Fruit fly (Drosophila melanogaster) whole organism, embryonic: ENCODE data around the gene Csas.
A peak's percentile ranks its signal among the peaks of the same experiment; 100 is the strongest.

ENCODE experiments used
- Atf3 ChIP-seq: fragments of 200-800 bp; sonication (Bioruptor generic); optimal IDR thresholded peaks from 3 replicates; lab custom pipeline; 2016; ENCODE audit warnings: missing biosample characterization, missing genetic modification characterization
- C15 ChIP-seq: fragments of 200-800 bp; sonication (Bioruptor generic); IDR thresholded peaks from 3 replicates; pipeline ENCODE4 v1.3.6; 2022; ENCODE audit warnings: missing biosample characterization, missing genetic modification characterization
- CG11398 ChIP-seq: fragments of 200-800 bp; sonication (Bioruptor generic); optimal IDR thresholded peaks from 2 replicates; lab custom pipeline; 2016; ENCODE audit warnings: missing biosample characterization, missing genetic modification characterization
- CG11723 ChIP-seq: fragments of 200-800 bp; sonication (Bioruptor generic); optimal IDR thresholded peaks from 2 replicates; lab custom pipeline; 2017; ENCODE audit warnings: missing biosample characterization, mild to moderate bottlenecking, missing genetic modification characterization
- CG13424 ChIP-seq: fragments of 200-800 bp; sonication (Bioruptor generic); optimal IDR thresholded peaks from 2 replicates; lab custom pipeline; 2019; ENCODE audit warnings: missing biosample characterization, mild to moderate bottlenecking, missing genetic modification characterization, moderate library complexity
- CG13894 ChIP-seq: fragments of 200-800 bp; sonication (Bioruptor generic); optimal IDR thresholded peaks from 3 replicates; lab custom pipeline; 2018; ENCODE audit warnings: missing biosample characterization, mild to moderate bottlenecking, missing genetic modification characterization, moderate library complexity
- CG15479 ChIP-seq: fragments of 200-800 bp; sonication (Bioruptor generic); optimal IDR thresholded peaks from 3 replicates; lab custom pipeline; 2019; ENCODE audit warnings: missing biosample characterization, mild to moderate bottlenecking, missing genetic modification characterization, moderate library complexity
- CG1647 ChIP-seq: fragments of 200-800 bp; sonication (Bioruptor generic); optimal IDR thresholded peaks from 3 replicates; lab custom pipeline; 2016; ENCODE audit warnings: missing biosample characterization, missing genetic modification characterization
- CG17328 ChIP-seq: fragments of 200-800 bp; sonication (Bioruptor generic); IDR thresholded peaks from 2 replicates; pipeline ENCODE4 v1.3.6; 2022; ENCODE audit warnings: missing biosample characterization, missing genetic modification characterization
- CG2202 ChIP-seq: fragments of 200-800 bp; sonication (Bioruptor generic); optimal IDR thresholded peaks from 2 replicates; lab custom pipeline; 2018; ENCODE audit warnings: missing biosample characterization, mild to moderate bottlenecking, missing genetic modification characterization
- CG30020 ChIP-seq: fragments of 200-800 bp; optimal IDR thresholded peaks from 2 replicates; lab custom pipeline; 2019; ENCODE audit warnings: missing biosample characterization, mild to moderate bottlenecking, missing genetic modification characterization, moderate library complexity
- CG31388 ChIP-seq: fragments of 200-800 bp; sonication (Bioruptor generic); optimal IDR thresholded peaks from 2 replicates; lab custom pipeline; 2016; ENCODE audit warnings: missing biosample characterization, missing genetic modification characterization
- CG3838 ChIP-seq: fragments of 200-800 bp; sonication (Bioruptor generic); optimal IDR thresholded peaks from 3 replicates; lab custom pipeline; 2016; ENCODE audit warnings: missing biosample characterization, missing genetic modification characterization
- CG4617 ChIP-seq: fragments of 200-800 bp; sonication (Bioruptor generic); optimal IDR thresholded peaks from 3 replicates; lab custom pipeline; 2016; ENCODE audit warnings: missing biosample characterization, missing genetic modification characterization, borderline replicate concordance
- CG5245 ChIP-seq: fragments of 200-800 bp; sonication (Bioruptor generic); optimal IDR thresholded peaks from 3 replicates; lab custom pipeline; 2016; ENCODE audit warnings: missing biosample characterization, missing genetic modification characterization
- CG8089 ChIP-seq: fragments of 200-800 bp; sonication (Bioruptor generic); optimal IDR thresholded peaks from 3 replicates; lab custom pipeline; 2016; ENCODE audit warnings: missing biosample characterization, missing genetic modification characterization
- CG8765 ChIP-seq: fragments of 200-800 bp; sonication (Bioruptor generic); IDR thresholded peaks from 2 replicates; pipeline ENCODE4 v1.3.6; 2022; ENCODE audit warnings: missing biosample characterization, missing genetic modification characterization
- CHES-1-like ChIP-seq: fragments of 200-800 bp; sonication (Bioruptor generic); optimal IDR thresholded peaks from 2 replicates; lab custom pipeline; 2016; ENCODE audit warnings: missing biosample characterization, missing genetic modification characterization
- D ChIP-seq, 2 experiments: fragments of 200-800 bp in 1 of 2; fragments of >200 bp in 1 of 2; sonication (Bioruptor generic) in 1 of 2; optimal IDR thresholded peaks; 2 replicates in 1 of 2; 3 replicates in 1 of 2; lab custom pipeline; 2017; ENCODE audit warnings: mild to moderate bottlenecking in 1 of 2, missing biosample characterization in 1 of 2, missing genetic modification characterization in 1 of 2, missing genetic modification reagents in 1 of 2
- D19A ChIP-seq: fragments of 200-800 bp; optimal IDR thresholded peaks from 3 replicates; lab custom pipeline; 2019; ENCODE audit warnings: missing biosample characterization, mild to moderate bottlenecking, missing genetic modification characterization, moderate library complexity
- Dref ChIP-seq: fragments of 200-800 bp; sonication (Bioruptor generic); IDR thresholded peaks from 2 replicates; pipeline ENCODE4 v1.3.6; 2022; ENCODE audit warnings: missing biosample characterization, missing genetic modification characterization
- HLH54F ChIP-seq: fragments of 200-800 bp; sonication (Bioruptor generic); optimal IDR thresholded peaks from 3 replicates; lab custom pipeline; 2016; ENCODE audit warnings: missing biosample characterization, missing genetic modification characterization
- Hr39 ChIP-seq: fragments of >200 bp; optimal IDR thresholded peaks from 2 replicates; lab custom pipeline; 2017
- Med ChIP-seq: fragments of 200-800 bp; sonication (Bioruptor generic); peaks from one replicate; lab custom pipeline; 2016; ENCODE audit warnings: missing biosample characterization, missing genetic modification characterization, mild to moderate bottlenecking, inconsistent platforms, moderate library complexity
- Neu2 ChIP-seq: fragments of 200-800 bp; sonication (Bioruptor generic); optimal IDR thresholded peaks from 3 replicates; lab custom pipeline; 2016; ENCODE audit warnings: missing biosample characterization, missing genetic modification characterization, borderline replicate concordance
- Pdp1 ChIP-seq, 2 experiments: fragments of 200-800 bp; sonication (Bioruptor generic); optimal IDR thresholded peaks; 3 replicates each; lab custom pipeline; 2016; ENCODE audit warnings: missing biosample characterization in 2 of 2, missing genetic modification characterization in 2 of 2, mild to moderate bottlenecking in 1 of 2, moderate library complexity in 1 of 2
- Sox102F ChIP-seq: fragments of 200-800 bp; sonication (Bioruptor generic); optimal IDR thresholded peaks from 2 replicates; lab custom pipeline; 2018; ENCODE audit warnings: missing biosample characterization, mild to moderate bottlenecking, missing genetic modification characterization, moderate library complexity
- Sry-δ ChIP-seq: fragments of 200-800 bp; sonication (Bioruptor generic); optimal IDR thresholded peaks from 2 replicates; lab custom pipeline; 2016; ENCODE audit warnings: missing biosample characterization, missing genetic modification characterization
- Stat92E ChIP-seq, 3 experiments: fragments of >200 bp in 2 of 3; fragments of 200-800 bp in 1 of 3; sonication (Bioruptor generic) in 1 of 3; optimal IDR thresholded peaks; 2 replicates each; lab custom pipeline; 2017 to 2019; ENCODE audit warnings: missing biosample characterization in 3 of 3, missing genetic modification characterization in 3 of 3, mild to moderate bottlenecking in 1 of 3, moderate library complexity in 1 of 3
- Xbp1 ChIP-seq: fragments of 200-800 bp; sonication (Bioruptor generic); optimal IDR thresholded peaks from 3 replicates; lab custom pipeline; 2016; ENCODE audit warnings: missing biosample characterization, mild to moderate bottlenecking, missing genetic modification characterization
- ab ChIP-seq: fragments of 200-800 bp; sonication (Bioruptor generic); optimal IDR thresholded peaks from 2 replicates; lab custom pipeline; 2016; ENCODE audit warnings: missing biosample characterization, missing genetic modification characterization
- corto ChIP-seq: fragments of 200-800 bp; sonication (Bioruptor generic); optimal IDR thresholded peaks from 2 replicates; lab custom pipeline; 2016; ENCODE audit warnings: missing biosample characterization, mild to moderate bottlenecking, missing genetic modification characterization, moderate library complexity
- crp ChIP-seq, 2 experiments: fragments of 200-800 bp; sonication (Bioruptor generic); optimal IDR thresholded peaks; 2 replicates in 1 of 2; 3 replicates in 1 of 2; lab custom pipeline; 2017; ENCODE audit warnings: missing biosample characterization in 2 of 2, missing genetic modification characterization in 2 of 2, mild to moderate bottlenecking in 1 of 2, moderate library complexity in 1 of 2
- danr ChIP-seq: fragments of 200-800 bp; sonication (Bioruptor generic); IDR thresholded peaks from 2 replicates; pipeline ENCODE4 v1.3.6; 2022; ENCODE audit warnings: missing biosample characterization, missing genetic modification characterization
- dimm ChIP-seq: fragments of 200-800 bp; sonication (Bioruptor generic); IDR thresholded peaks from 2 replicates; pipeline ENCODE4 v1.3.6; 2022; ENCODE audit warnings: missing biosample characterization, missing genetic modification characterization
- dysf ChIP-seq: fragments of 200-800 bp; sonication (Bioruptor generic); IDR thresholded peaks from 3 replicates; pipeline ENCODE4 v1.3.6; 2022; ENCODE audit warnings: missing biosample characterization, missing genetic modification characterization
- lab ChIP-seq: fragments of 200-800 bp; sonication (Bioruptor generic); optimal IDR thresholded peaks from 3 replicates; lab custom pipeline; 2017; ENCODE audit warnings: missing biosample characterization, missing genetic modification characterization, mild to moderate bottlenecking, moderate library complexity, missing genetic modification reagents
- oc ChIP-seq: fragments of 200-800 bp; sonication (Bioruptor generic); optimal IDR thresholded peaks from 2 replicates; lab custom pipeline; 2018; ENCODE audit warnings: missing biosample characterization, mild to moderate bottlenecking, missing genetic modification characterization, moderate library complexity
- scrt ChIP-seq: fragments of 200-800 bp; sonication (Bioruptor generic); optimal IDR thresholded peaks from 2 replicates; lab custom pipeline; 2018; ENCODE audit warnings: missing biosample characterization, mild to moderate bottlenecking, missing genetic modification characterization, moderate library complexity
- sima ChIP-seq: fragments of 200-800 bp; sonication (Bioruptor generic); optimal IDR thresholded peaks from 2 replicates; lab custom pipeline; 2016; ENCODE audit warnings: missing biosample characterization, missing genetic modification characterization
- sna ChIP-seq: fragments of 200-800 bp; sonication (Bioruptor generic); IDR thresholded peaks from 2 replicates; pipeline ENCODE4 v1.3.6; 2022; ENCODE audit warnings: missing biosample characterization, missing genetic modification characterization; ENCODE audit not compliant: partially characterized antibody
- stc ChIP-seq: fragments of 200-800 bp; sonication (Bioruptor generic); IDR thresholded peaks from 2 replicates; pipeline ENCODE4 v1.3.6; 2022; ENCODE audit warnings: missing biosample characterization, missing genetic modification characterization
- trem ChIP-seq: fragments of 200-800 bp; optimal IDR thresholded peaks from 3 replicates; lab custom pipeline; 2019; ENCODE audit warnings: missing biosample characterization, mild to moderate bottlenecking, missing genetic modification characterization, moderate library complexity
- ttk ChIP-seq: fragments of 200-800 bp; sonication (Bioruptor generic); IDR thresholded peaks from 2 replicates; pipeline ENCODE4 v2.1.2; 2022; ENCODE audit warnings: missing biosample characterization, missing genetic modification characterization
- tup ChIP-seq: fragments of 200-800 bp; sonication (Bioruptor generic); optimal IDR thresholded peaks from 2 replicates; lab custom pipeline; 2016; ENCODE audit warnings: missing biosample characterization, mild to moderate bottlenecking, missing genetic modification characterization, moderate library complexity
- zen ChIP-seq: fragments of 200-800 bp; sonication (Bioruptor generic); optimal IDR thresholded peaks from 3 replicates; lab custom pipeline; 2018; ENCODE audit warnings: missing biosample characterization, mild to moderate bottlenecking, missing genetic modification characterization, moderate library complexity
- zf30C ChIP-seq: fragments of 200-800 bp; sonication (Bioruptor generic); optimal IDR thresholded peaks from 3 replicates; lab custom pipeline; 2018; ENCODE audit warnings: missing biosample characterization, mild to moderate bottlenecking, missing genetic modification characterization

Gene Csas

dm6 chr3L:20002482-20003234 lies 13.9 kb upstream of the Csas start, which contains the start of gene CG7668 (continued):
- TF ChIP-seq sima (GFP tag; lab: Kevin White, UChicago): peak; percentile 23
- peak; percentile 92 for TF ChIP-seq lab
- peak in 1 of 3 experiments; percentile 79 for TF ChIP-seq Stat92E (GFP tag; optimal IDR thresholded peaks at IDR 0.05; lab: Kevin White, UChicago)
- peak; percentile 5 to 51 for TF ChIP-seq crp (GFP tag; optimal IDR thresholded peaks at IDR 0.05; lab: Kevin White, UChicago)
- peak; percentile 93 for TF ChIP-seq CG13424
- TF ChIP-seq Neu2 (GFP tag; lab: Kevin White, UChicago): peak; percentile 8
- TF ChIP-seq Sry-δ (GFP tag; lab: Kevin White, UChicago): peak; percentile 56
- no peak for TF ChIP-seq D (optimal IDR thresholded peaks at IDR 0.05; lab: Kevin White, UChicago)
- peak; percentile 86 for TF ChIP-seq D (GFP tag; optimal IDR thresholded peaks at IDR 0.05; lab: Kevin White, UChicago)
- TF ChIP-seq C15 (GFP tag; lab: Robert Waterston, UW): peak; percentile 79; the same call in 1 of the 3 replicates
- TF ChIP-seq scrt (GFP tag; lab: Kevin White, UChicago): peak; percentile 78
- peak; percentile 87 for TF ChIP-seq CG30020 (tag; lab: Kevin White, UChicago)
- no peak for TF ChIP-seq dimm
- peak; percentile 93 for TF ChIP-seq CG17328 (GFP tag; lab: Robert Waterston, UW)
- peak; percentile 23 for TF ChIP-seq CG1647 (GFP tag; lab: Kevin White, UChicago)
- TF ChIP-seq dysf: no peak; the same call in 2 of the 3 replicates
- TF ChIP-seq Xbp1 (GFP tag; lab: Kevin White, UChicago): peak; percentile 91
- TF ChIP-seq Hr39: no peak
- TF ChIP-seq corto (GFP tag; lab: Kevin White, UChicago): peak; percentile 52
- peak; percentile 69 for TF ChIP-seq CG11398 (GFP tag; lab: Kevin White, UChicago)
- peak; percentile 79 for TF ChIP-seq CG8089 (GFP tag; lab: Kevin White, UChicago)
- TF ChIP-seq CG13894: peak; percentile 92
- peak; percentile 79 for TF ChIP-seq Atf3
- TF ChIP-seq tup (GFP tag; lab: Kevin White, UChicago): peak; percentile 23
- TF ChIP-seq sna: peak; percentile 43
- TF ChIP-seq ab: peak; percentile 11
- TF ChIP-seq HLH54F: peak; percentile 80

- TF ChIP-seq CG15479 (GFP tag; lab: Kevin White, UChicago) (no peak), CG1647 (GFP tag; lab: Kevin White, UChicago) (no peak), Sry-δ (GFP tag; lab: Kevin White, UChicago) (peak; percentile 23), CG31388 (GFP tag; lab: Kevin White, UChicago) (no peak), CG8765 (GFP tag; lab: Robert Waterston, UW) (no peak), zf30C (GFP tag; lab: Kevin White, UChicago) (no peak), Sox102F (GFP tag; lab: Kevin White, UChicago) (no peak), Med (GFP tag; lab: Kevin White, UChicago) (peak; percentile 70), CG11723 (GFP tag; lab: Kevin White, UChicago) (peak; percentile 44), CHES-1-like (GFP tag; lab: Kevin White, UChicago) (no peak), stc (no peak), danr (no peak), ttk (GFP tag; lab: Robert Waterston, UW) (no peak), Pdp1 (GFP tag; optimal IDR thresholded peaks at IDR 0.05; lab: Kevin White, UChicago) (peak in 1 of 2 experiments; percentile 91), CG3838 (no peak), trem (tag; lab: Kevin White, UChicago) (peak; percentile 18), oc (no peak), zen (tag; lab: Kevin White, UChicago) (peak; percentile 2), CG2202 (tag; lab: Kevin White, UChicago) (no peak), CG5245 (GFP tag; lab: Kevin White, UChicago) (no peak), D19A (tag; lab: Kevin White, UChicago) (no peak), CG4617 (peak; percentile 62), Dref (GFP tag; lab: Robert Waterston, UW) (peak; percentile 66)
Observed at dm6 chr3L:20000878-20001640, 12.3 kb upstream of the Csas start.
